Worm (Caenorhabditis elegans): ENCODE measurements around the gene C48A7.16.
A peak's percentile ranks its signal among the peaks of the same experiment; 100 is the strongest.

ce11 chrIV:7440238-7440637 is 35.0 kb downstream of the C48A7.16 start:
- no peak for TF ChIP-seq nhr-76 (tag; optimal IDR thresholded peaks at IDR 0.05)
- no peak for TF ChIP-seq ztf-11 (tag; optimal IDR thresholded peaks at IDR 0.05)
- TF ChIP-seq nhr-77 (tag; optimal IDR thresholded peaks at IDR 0.05), result no peak
- no peak for TF ChIP-seq pqm-1 (tag; optimal IDR thresholded peaks at IDR 0.05)
- TF ChIP-seq elt-2 (tag; optimal IDR thresholded peaks at IDR 0.05), result peak; percentile 20
- no peak for TF ChIP-seq nhr-12 (tag; optimal IDR thresholded peaks at IDR 0.05)
- TF ChIP-seq nhr-28 (tag; optimal IDR thresholded peaks at IDR 0.05), result no peak

All from whole organism, L3 larva.